Worm (Caenorhabditis elegans) whole organism, midembryonic: ENCODE measurements around the gene che-12.

Experiments used
- T22C8.4 ChIP-seq: fragments of 200-800 bp; sonication (Bioruptor generic); IDR thresholded peaks from 2 replicates; pipeline ENCODE4 v1.3.6; 2022; ENCODE audit warnings: missing genetic modification characterization, missing compliant biosample characterization
- cog-1 ChIP-seq: sonication (generic microtip); optimal IDR thresholded peaks from 2 replicates; lab custom pipeline; 2016; ENCODE audit warnings: missing genetic modification characterization, missing compliant biosample characterization
- flt-1 ChIP-seq: fragments of 200-800 bp; sonication (Bioruptor generic); IDR thresholded peaks from 2 replicates; pipeline ENCODE4 v1.3.6; 2022; ENCODE audit warnings: missing genetic modification characterization, missing compliant biosample characterization
- klf-2 ChIP-seq: fragments of 200-800 bp; sonication (Bioruptor generic); conservative IDR thresholded peaks from 2 replicates; pipeline ENCODE4 v1.3.6; 2022; ENCODE audit warnings: missing genetic modification reagents, missing genetic modification characterization, missing compliant biosample characterization
- med-1 ChIP-seq: sonication (generic microtip); optimal IDR thresholded peaks from 2 replicates; lab custom pipeline; 2017; ENCODE audit warnings: missing genetic modification characterization, mild to moderate bottlenecking, missing compliant biosample characterization, antibody characterized with exemption, missing genetic modification reagents; ENCODE audit not compliant: insufficient read depth
- ref-1 ChIP-seq: fragments of 200-800 bp; sonication (Bioruptor generic); conservative IDR thresholded peaks from 2 replicates; pipeline ENCODE4 v1.3.6; 2022; ENCODE audit warnings: missing genetic modification reagents, missing genetic modification characterization, missing compliant biosample characterization
- tab-1 ChIP-seq: fragments of 200-800 bp; sonication (Bioruptor generic); IDR thresholded peaks from 2 replicates; pipeline ENCODE4 v1.3.6; 2022; ENCODE audit warnings: missing genetic modification characterization, missing compliant biosample characterization
- ztf-23 ChIP-seq: fragments of 200-800 bp; sonication (Bioruptor generic); IDR thresholded peaks from 2 replicates; pipeline ENCODE4 v1.3.6; 2022; ENCODE audit warnings: missing genetic modification reagents, missing genetic modification characterization, missing compliant biosample characterization
- ztf-29 ChIP-seq: fragments of 200-800 bp; sonication (Bioruptor generic); IDR thresholded peaks from 2 replicates; pipeline ENCODE4 v1.3.6; 2022; ENCODE audit warnings: missing genetic modification reagents, missing genetic modification characterization, missing compliant biosample characterization

- TF ChIP-seq flt-1 = no peak
- no peak for TF ChIP-seq cog-1
- TF ChIP-seq tab-1 (GFP tag; lab: Robert Waterston, UW) = no peak
- no peak for TF ChIP-seq ztf-29
- TF ChIP-seq klf-2 (GFP tag; lab: Robert Waterston, UW) = no peak
- TF ChIP-seq ref-1 (GFP tag; lab: Robert Waterston, UW) = no peak
- TF ChIP-seq ztf-23 (GFP tag; lab: Robert Waterston, UW) = no peak
- TF ChIP-seq med-1 (GFP tag; lab: Kevin White, UChicago) = no peak
- TF ChIP-seq T22C8.4 = no peak
Measured at ce11 chrV:10319434-10319833, 12.3 kb upstream of the che-12 start, which contains the start of gene B0024.11.
